Worm (Caenorhabditis elegans): ENCODE data around the gene Y41C4A.12.
"Not testable (repeated sequence)": the region's sequence is repeated elsewhere in the genome, so short reads cannot be mapped to it uniquely, and the experiment has no call there.

Gene Y41C4A.12

DNA sequence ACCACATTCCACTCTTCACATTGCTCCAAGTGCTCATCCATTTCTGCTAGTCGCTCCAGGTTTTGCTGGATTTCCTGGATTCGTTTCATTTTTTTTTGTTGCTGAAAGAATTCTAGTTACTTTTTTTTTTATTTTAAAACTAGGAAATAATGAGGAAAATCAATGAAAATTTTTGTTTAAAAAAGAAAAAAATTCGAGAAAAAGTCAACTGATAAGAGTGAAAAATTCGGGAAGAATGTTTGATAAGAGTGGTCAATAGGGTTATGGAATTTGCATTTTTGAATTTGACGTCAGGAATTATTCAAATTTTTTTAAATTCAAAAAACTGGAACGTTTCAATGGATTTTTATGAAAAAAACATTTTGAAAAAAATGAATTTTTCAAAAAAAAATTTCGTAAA lies at the start of gene Y41C4A.12:
Gene Y41C4A.12, minus strand, starts transcription at position 101 of the 400 bp plus-strand sequence.
- TF ChIP-seq flt-1 (GFP tag; IDR thresholded peaks at IDR 0.05) (no peak), hnd-1 (tag; optimal IDR thresholded peaks at IDR 0.05) (no peak), hmg-4 (GFP tag; optimal IDR thresholded peaks at IDR 0.05) (no peak), tra-4 (tag; optimal IDR thresholded peaks at IDR 0.05) (no peak), ceh-36 (tag; optimal IDR thresholded peaks at IDR 0.05) (no peak), tbx-37 (GFP tag; conservative IDR thresholded peaks at IDR 0.05) (no peak), ama-1 (optimal IDR thresholded peaks at IDR 0.05) (no peak), sea-1 (GFP tag; conservative IDR thresholded peaks at IDR 0.05) (no peak), hmbx-1 (tag; optimal IDR thresholded peaks at IDR 0.05) (no peak), scrt-1 (GFP tag; IDR thresholded peaks at IDR 0.05) (no peak), tbx-11 (GFP tag; IDR thresholded peaks at IDR 0.05) (no peak), pes-1 (GFP tag; IDR thresholded peaks at IDR 0.05) (no peak), B0310.2 (tag; optimal IDR thresholded peaks at IDR 0.05) (no peak)

DNA sequence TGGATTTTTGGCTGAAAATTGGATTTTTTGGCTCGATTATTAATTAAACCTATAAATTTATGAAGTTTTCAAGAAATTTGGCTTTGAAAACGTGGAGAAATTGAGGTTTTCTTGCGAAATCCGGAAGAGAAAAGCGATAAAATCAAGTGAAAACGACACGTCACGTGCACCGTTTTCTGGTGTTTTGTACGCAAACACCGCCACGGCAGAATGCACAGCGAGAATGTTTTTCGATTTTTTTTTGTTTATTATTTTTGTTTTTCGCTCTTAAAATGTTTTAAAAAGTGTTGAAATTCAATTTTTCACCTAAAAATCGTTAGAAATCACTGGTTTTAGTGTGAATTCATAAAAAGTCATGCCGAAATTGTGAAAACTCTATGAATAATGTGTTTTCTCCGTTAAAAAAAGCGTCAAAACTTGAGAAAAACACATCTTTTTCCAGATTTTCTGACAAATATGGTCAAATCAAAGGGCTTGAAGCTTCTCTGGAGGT lies 48.1 kb upstream of the Y41C4A.12 start, which contains the start of gene immp-1:
Gene immp-1, plus strand, starts transcription at position 443 of the 493 bp plus-strand sequence.
- TF ChIP-seq F13C5.2 (tag; optimal IDR thresholded peaks at IDR 0.05) (peak; percentile 15), scrt-1 (GFP tag; IDR thresholded peaks at IDR 0.05) (no peak), pes-1 (GFP tag; IDR thresholded peaks at IDR 0.05) (no peak)

DNA sequence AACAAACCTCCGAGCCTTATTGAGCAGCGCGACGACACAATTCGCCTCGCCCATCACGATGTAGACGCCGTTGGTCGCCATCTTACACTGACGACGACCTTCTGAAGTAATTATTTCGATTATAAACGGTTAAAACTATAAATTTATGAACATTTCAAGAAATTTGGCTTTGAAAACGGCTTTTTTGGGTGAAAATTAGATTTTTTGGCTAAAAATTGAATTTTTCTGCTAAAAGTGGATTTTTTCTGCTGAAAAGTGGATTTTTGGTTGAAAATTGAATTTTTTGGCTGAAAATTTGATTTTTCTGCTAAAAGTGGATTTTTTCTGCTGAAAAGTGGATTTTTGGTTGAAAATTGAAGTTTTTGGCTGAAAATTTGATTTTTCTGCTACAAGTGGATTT lies 47.1 kb upstream of the Y41C4A.12 start, which contains the start of gene gbf-1:
Gene gbf-1, minus strand, starts transcription at position 101 of the 400 bp plus-strand sequence.
- TF ChIP-seq sea-1 (GFP tag; conservative IDR thresholded peaks at IDR 0.05); ceh-36 (tag; optimal IDR thresholded peaks at IDR 0.05); ceh-13 (GFP tag; optimal IDR thresholded peaks at IDR 0.05): not testable (repeated sequence)

DNA sequence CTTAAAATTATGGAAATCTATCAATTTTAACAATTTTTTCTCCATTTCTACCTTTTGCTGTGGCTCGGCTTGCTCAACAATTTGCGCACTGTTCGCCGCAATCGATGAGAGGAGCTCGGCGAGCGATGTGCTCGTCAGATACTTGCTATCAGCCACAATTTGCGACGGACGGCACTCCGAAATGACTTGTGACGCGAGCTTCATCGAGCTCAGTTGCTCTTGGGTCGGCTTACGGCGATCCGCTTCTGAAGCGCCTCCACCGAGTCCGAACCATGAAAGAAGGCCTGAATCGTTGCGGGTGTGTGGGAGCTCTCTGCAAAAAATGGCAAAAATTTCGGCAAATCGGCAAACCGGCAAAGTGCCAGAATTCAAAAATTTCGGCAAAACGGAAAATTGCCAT lies 34.1 kb upstream of the Y41C4A.12 start:
- TF ChIP-seq ama-1 (optimal IDR thresholded peaks at IDR 0.05): no peak
- no peak for TF ChIP-seq F13C5.2 (tag; optimal IDR thresholded peaks at IDR 0.05)
- no peak for TF ChIP-seq tbx-11 (GFP tag; IDR thresholded peaks at IDR 0.05)
- TF ChIP-seq B0310.2 (tag; optimal IDR thresholded peaks at IDR 0.05): no peak
- no peak for TF ChIP-seq ets-7 (tag; optimal IDR thresholded peaks at IDR 0.05)
- no peak for TF ChIP-seq pes-1 (GFP tag; IDR thresholded peaks at IDR 0.05)
- no peak for TF ChIP-seq ceh-36 (tag; optimal IDR thresholded peaks at IDR 0.05)
- no peak for TF ChIP-seq tra-4 (tag; optimal IDR thresholded peaks at IDR 0.05)
- TF ChIP-seq flt-1 (GFP tag; IDR thresholded peaks at IDR 0.05): no peak
- no peak for TF ChIP-seq sea-1 (GFP tag; conservative IDR thresholded peaks at IDR 0.05)
- TF ChIP-seq tbx-37 (GFP tag; conservative IDR thresholded peaks at IDR 0.05): no peak
- TF ChIP-seq hmg-4 (GFP tag; optimal IDR thresholded peaks at IDR 0.05): no peak
- TF ChIP-seq hnd-1 (tag; optimal IDR thresholded peaks at IDR 0.05): no peak
- no peak for TF ChIP-seq aly-1 (tag; optimal IDR thresholded peaks at IDR 0.05)
- TF ChIP-seq hmbx-1 (tag; optimal IDR thresholded peaks at IDR 0.05): no peak
- no peak for TF ChIP-seq scrt-1 (GFP tag; IDR thresholded peaks at IDR 0.05)
- no peak for TF ChIP-seq ceh-13 (GFP tag; optimal IDR thresholded peaks at IDR 0.05)

DNA sequence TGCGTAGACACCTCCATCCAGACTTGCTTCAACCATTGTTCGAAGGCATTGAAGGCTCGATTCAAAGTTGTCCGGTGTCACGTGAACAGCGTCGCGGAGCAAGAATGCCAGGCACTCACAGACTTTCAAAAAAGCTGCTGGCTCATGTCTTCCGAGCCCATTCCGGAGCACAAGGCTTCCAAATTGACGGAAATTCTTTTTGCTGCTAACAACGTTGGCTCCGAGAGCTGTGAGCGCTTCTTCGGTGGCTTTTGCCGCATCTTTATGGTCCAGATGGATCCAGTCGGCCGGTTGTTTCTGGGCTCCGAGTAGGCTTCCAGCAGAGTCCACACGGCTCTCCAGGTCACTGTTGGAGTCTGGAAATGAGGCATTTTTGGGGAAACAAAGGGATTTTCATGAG lies 31.4 kb upstream of the Y41C4A.12 start:
- TF ChIP-seq tbx-11 (GFP tag; IDR thresholded peaks at IDR 0.05) (no peak), ama-1 (optimal IDR thresholded peaks at IDR 0.05) (no peak), aly-1 (tag; optimal IDR thresholded peaks at IDR 0.05) (no peak), F13C5.2 (tag; optimal IDR thresholded peaks at IDR 0.05) (no peak), ets-7 (tag; optimal IDR thresholded peaks at IDR 0.05) (no peak), hnd-1 (tag; optimal IDR thresholded peaks at IDR 0.05) (no peak), hmg-4 (GFP tag; optimal IDR thresholded peaks at IDR 0.05) (no peak), ceh-13 (GFP tag; optimal IDR thresholded peaks at IDR 0.05) (no peak), ceh-36 (tag; optimal IDR thresholded peaks at IDR 0.05) (no peak), B0310.2 (tag; optimal IDR thresholded peaks at IDR 0.05) (no peak), tbx-37 (GFP tag; conservative IDR thresholded peaks at IDR 0.05) (no peak), pes-1 (GFP tag; IDR thresholded peaks at IDR 0.05) (no peak)

DNA sequence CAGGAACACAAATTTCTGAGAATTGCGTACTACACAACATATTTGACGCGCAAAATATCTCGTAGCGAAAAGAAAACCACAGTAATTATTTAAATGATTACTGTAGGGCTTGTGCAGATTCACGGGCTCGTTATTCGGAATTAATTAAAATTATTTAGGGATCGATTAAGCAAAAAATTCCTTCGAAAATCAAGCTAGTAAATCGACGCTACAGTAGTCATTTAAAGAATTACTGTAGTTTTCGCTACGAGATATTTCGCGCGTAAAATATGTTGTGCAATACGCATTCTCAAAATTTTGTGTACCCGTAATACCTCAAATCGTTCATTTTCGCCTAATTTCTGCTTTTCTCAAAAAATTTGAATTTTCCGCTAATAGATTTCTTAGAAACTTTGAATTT lies 24.3 kb upstream of the Y41C4A.12 start:
- no peak for TF ChIP-seq aly-1 (tag; optimal IDR thresholded peaks at IDR 0.05)
- no peak for TF ChIP-seq tbx-37 (GFP tag; conservative IDR thresholded peaks at IDR 0.05)
- no peak for TF ChIP-seq scrt-1 (GFP tag; IDR thresholded peaks at IDR 0.05)
- TF ChIP-seq hnd-1 (tag; optimal IDR thresholded peaks at IDR 0.05): no peak
- TF ChIP-seq ceh-36 (tag; optimal IDR thresholded peaks at IDR 0.05): no peak
- TF ChIP-seq hmbx-1 (tag; optimal IDR thresholded peaks at IDR 0.05): no peak
- no peak for TF ChIP-seq pes-1 (GFP tag; IDR thresholded peaks at IDR 0.05)
- no peak for TF ChIP-seq ets-7 (tag; optimal IDR thresholded peaks at IDR 0.05)
- no peak for TF ChIP-seq flt-1 (GFP tag; IDR thresholded peaks at IDR 0.05)
- no peak for TF ChIP-seq ama-1 (optimal IDR thresholded peaks at IDR 0.05)
- no peak for TF ChIP-seq ceh-13 (GFP tag; optimal IDR thresholded peaks at IDR 0.05)
- no peak for TF ChIP-seq tra-4 (tag; optimal IDR thresholded peaks at IDR 0.05)
- TF ChIP-seq sea-1 (GFP tag; conservative IDR thresholded peaks at IDR 0.05): no peak
- no peak for TF ChIP-seq tbx-11 (GFP tag; IDR thresholded peaks at IDR 0.05)
- TF ChIP-seq B0310.2 (tag; optimal IDR thresholded peaks at IDR 0.05): no peak
- TF ChIP-seq F13C5.2 (tag; optimal IDR thresholded peaks at IDR 0.05): no peak

DNA sequence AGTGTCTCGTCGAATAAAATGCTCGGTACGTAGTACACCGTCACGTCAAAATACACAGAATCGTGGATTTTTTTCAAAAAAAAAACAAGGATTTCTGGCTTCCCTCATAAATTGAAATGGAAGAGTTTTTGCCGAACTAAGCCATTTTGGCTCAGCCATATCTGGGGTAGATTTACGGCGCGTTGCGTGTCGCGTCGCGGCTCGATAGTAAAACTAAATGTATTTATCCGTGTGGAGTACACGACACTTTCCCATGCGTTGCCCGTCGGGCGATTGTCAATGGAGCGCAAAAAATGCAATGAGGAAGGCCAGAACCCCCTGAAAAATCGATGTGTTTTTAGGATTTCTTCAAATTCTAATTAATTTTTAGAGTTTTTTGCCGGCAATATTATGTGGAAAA lies 23.7 kb upstream of the Y41C4A.12 start:
- no peak for TF ChIP-seq tbx-11 (GFP tag; IDR thresholded peaks at IDR 0.05)

DNA sequence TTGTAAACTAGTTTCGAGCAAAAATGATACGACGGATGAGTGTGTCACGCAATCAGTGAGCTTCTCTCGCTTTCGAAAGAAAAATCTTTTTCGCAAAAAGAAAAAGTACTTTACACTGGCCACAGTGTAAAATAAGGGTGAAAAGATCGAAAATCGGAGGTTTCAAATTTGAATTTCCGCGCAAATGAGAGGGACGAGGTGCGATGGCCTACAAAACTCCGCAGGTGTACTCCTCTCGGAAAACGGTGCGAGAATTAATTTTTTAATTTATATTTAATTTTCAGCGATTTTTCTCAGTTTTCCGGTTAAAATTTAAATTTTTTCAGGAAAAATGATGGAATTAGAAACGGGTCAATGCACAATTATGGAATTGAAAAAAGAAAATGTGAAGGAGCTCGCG lies 20.2 kb upstream of the Y41C4A.12 start, which contains the start of gene mrt-2:
Gene mrt-2, plus strand, starts transcription at position 49 of the 400 bp plus-strand sequence.
- TF ChIP-seq pes-1 (GFP tag; IDR thresholded peaks at IDR 0.05) (peak; percentile 59; the same call in 1 of the 2 replicates), flt-1 (GFP tag; IDR thresholded peaks at IDR 0.05) (no peak), tbx-37 (GFP tag; conservative IDR thresholded peaks at IDR 0.05) (peak; percentile 86), hnd-1 (tag; optimal IDR thresholded peaks at IDR 0.05) (peak; percentile 1)
